Worm (Caenorhabditis elegans): ENCODE data around the gene C49F5.13.
A peak's percentile ranks its signal among the peaks of the same experiment; 100 is the strongest.
"Not testable (repeated sequence)": the region's sequence is repeated elsewhere in the genome, so short reads cannot be mapped to it uniquely, and the experiment has no call there.

Gene C49F5.13

ce11 chrX:11961103-11961502 is at the start of gene C49F5.13:
C49F5.13 (plus strand) TSS chrX:11961403.
- TF ChIP-seq ZK546.5 (tag; optimal IDR thresholded peaks at IDR 0.05); mab-5 (tag; optimal IDR thresholded peaks at IDR 0.05); Y55F3AM.14 (GFP tag; optimal IDR thresholded peaks at IDR 0.05): not testable (repeated sequence)

- TF ChIP-seq Y55F3AM.14 (GFP tag; optimal IDR thresholded peaks at IDR 0.05) (no peak), ztf-4 (tag; optimal IDR thresholded peaks at IDR 0.05) (no peak), nhr-25 (tag; optimal IDR thresholded peaks at IDR 0.05) (no peak), nhr-10 (tag; optimal IDR thresholded peaks at IDR 0.05) (no peak), ama-1 (optimal IDR thresholded peaks at IDR 0.05) (no peak), sem-4 (tag; optimal IDR thresholded peaks at IDR 0.05) (no peak), alr-1 (tag; optimal IDR thresholded peaks at IDR 0.05) (no peak), sma-3 (GFP tag; optimal IDR thresholded peaks at IDR 0.05) (no peak), egl-27 (tag; optimal IDR thresholded peaks at IDR 0.05) (no peak), C34F6.9 (tag; optimal IDR thresholded peaks at IDR 0.05) (no peak), mbf-1 (tag; optimal IDR thresholded peaks at IDR 0.05) (no peak), snpc-4 (tag; optimal IDR thresholded peaks at IDR 0.05) (no peak), unc-62 (GFP tag; optimal IDR thresholded peaks at IDR 0.05) (no peak)
These were observed 47.4 kb upstream of the C49F5.13 start, which contains the start of gene Y62H9A.12 for ce11 chrX:11913824-11914223. Y62H9A.12 (plus strand) TSS chrX:11914124.

DNA sequence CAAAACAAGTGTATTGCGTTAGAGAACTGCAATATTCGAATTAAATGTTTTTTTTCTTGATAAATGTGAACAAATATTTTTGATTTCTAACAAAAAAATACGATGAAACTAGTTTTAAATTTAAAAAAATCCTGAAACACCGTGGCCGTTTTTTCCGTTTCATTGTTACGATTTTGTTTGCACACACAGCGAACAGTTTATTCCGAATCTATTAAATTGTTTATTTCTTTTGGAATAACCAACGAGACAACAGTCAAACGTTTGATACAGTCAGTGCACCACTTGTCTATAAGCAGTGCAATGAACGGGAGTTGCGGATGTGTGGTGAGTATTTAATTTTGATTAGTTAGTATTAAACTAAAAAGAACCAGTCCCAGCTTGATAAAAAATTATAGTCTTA is 44.5 kb upstream of the C49F5.13 start, which contains the start of gene Y62H9A.13:
Y62H9A.13 (plus strand) TSS at position 301 of the 400 bp plus-strand sequence.
- TF ChIP-seq nhr-23 (tag; optimal IDR thresholded peaks at IDR 0.05), result no peak

DNA sequence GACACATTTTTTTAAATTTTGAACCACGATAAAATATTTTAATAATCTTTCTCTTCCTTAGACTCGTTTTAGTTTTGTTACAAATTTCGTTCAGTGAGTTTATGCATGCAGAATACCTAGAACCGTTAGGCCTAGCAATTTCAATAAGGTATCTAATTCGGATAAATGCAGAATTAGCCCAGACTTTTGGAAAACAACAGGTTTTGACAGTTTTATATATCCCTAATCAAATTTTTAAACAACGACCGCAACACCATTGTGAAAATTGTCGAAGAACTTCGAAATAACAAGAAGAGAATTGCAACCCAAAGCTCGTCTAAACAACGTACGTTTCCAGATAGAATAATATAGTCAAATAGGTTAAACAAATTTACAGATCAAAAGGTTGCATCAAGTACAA is 43.2 kb upstream of the C49F5.13 start, which contains the start of gene Y62H9A.16:
Y62H9A.16 (plus strand) TSS at position 301 of the 400 bp plus-strand sequence.
- TF ChIP-seq mdl-1 (tag; optimal IDR thresholded peaks at IDR 0.05) (no peak), mbf-1 (tag; optimal IDR thresholded peaks at IDR 0.05) (no peak), lsy-2 (tag; optimal IDR thresholded peaks at IDR 0.05) (no peak), fos-1 (tag; optimal IDR thresholded peaks at IDR 0.05) (no peak), nhr-77 (tag; optimal IDR thresholded peaks at IDR 0.05) (no peak), mab-5 (tag; optimal IDR thresholded peaks at IDR 0.05) (no peak)

ce11 chrX:11920723-11921283 is 40.4 kb upstream of the C49F5.13 start, which contains the start of gene Y62H9A.14:
Y62H9A.14 (plus strand) TSS chrX:11921233.
- no peak for TF ChIP-seq nhr-21 (tag; optimal IDR thresholded peaks at IDR 0.05)
- no peak for TF ChIP-seq blmp-1 (tag; optimal IDR thresholded peaks at IDR 0.05; ENCODE audit: insufficient read depth)
- no peak for TF ChIP-seq mdl-1 (tag; optimal IDR thresholded peaks at IDR 0.05)
- TF ChIP-seq nhr-237 (tag; optimal IDR thresholded peaks at IDR 0.05), result no peak
- no peak for TF ChIP-seq lin-11 (tag; optimal IDR thresholded peaks at IDR 0.05)
- no peak for TF ChIP-seq ama-1 (optimal IDR thresholded peaks at IDR 0.05)
- TF ChIP-seq crh-2 (tag; optimal IDR thresholded peaks at IDR 0.05), result no peak
- no peak for TF ChIP-seq nhr-12 (tag; optimal IDR thresholded peaks at IDR 0.05)
- no peak for TF ChIP-seq unc-55 (GFP tag; optimal IDR thresholded peaks at IDR 0.05)
- no peak for TF ChIP-seq ztf-11 (tag; optimal IDR thresholded peaks at IDR 0.05)
- no peak for TF ChIP-seq alr-1 (tag; optimal IDR thresholded peaks at IDR 0.05)
- TF ChIP-seq unc-39 (tag; optimal IDR thresholded peaks at IDR 0.05), result no peak
- TF ChIP-seq ZK546.5 (tag; optimal IDR thresholded peaks at IDR 0.05), result no peak
- TF ChIP-seq sma-3 (GFP tag; optimal IDR thresholded peaks at IDR 0.05), result no peak
- no peak for TF ChIP-seq nhr-6 (tag; optimal IDR thresholded peaks at IDR 0.05)
- no peak for TF ChIP-seq dmd-4 (tag; optimal IDR thresholded peaks at IDR 0.05)
- TF ChIP-seq lsy-2 (tag; optimal IDR thresholded peaks at IDR 0.05), result no peak

DNA sequence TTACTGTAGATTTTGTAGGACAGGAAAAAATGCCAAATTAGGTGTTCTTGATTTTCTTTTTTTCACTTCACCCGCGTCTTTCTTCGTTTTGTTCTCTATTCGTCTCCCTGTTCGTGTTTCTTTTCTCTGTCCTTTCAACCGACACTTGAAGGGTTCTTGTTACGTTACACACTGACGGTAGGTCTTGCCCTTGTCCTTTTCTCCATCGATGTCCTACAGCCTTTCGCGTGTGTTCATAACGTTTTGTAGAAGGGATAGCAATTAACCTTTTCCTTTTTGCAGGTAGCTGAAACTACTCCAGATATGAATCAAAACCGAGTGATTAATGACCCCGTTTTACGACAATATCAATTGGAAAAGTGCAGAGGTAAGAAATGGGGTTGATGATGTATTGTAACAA is 37.0 kb upstream of the C49F5.13 start, which contains the start of gene F55G7.1:
F55G7.1 (plus strand) TSS at position 276 of the 400 bp plus-strand sequence.
- TF ChIP-seq mab-5 (tag; optimal IDR thresholded peaks at IDR 0.05), result peak; percentile 17
- TF ChIP-seq C34F6.9 (tag; optimal IDR thresholded peaks at IDR 0.05), result peak; percentile 42
- peak; percentile 27 for TF ChIP-seq nhr-77 (tag; optimal IDR thresholded peaks at IDR 0.05)
- peak; percentile 4 for TF ChIP-seq lin-13 (GFP tag; optimal IDR thresholded peaks at IDR 0.05)
- TF ChIP-seq sma-9 (GFP tag; optimal IDR thresholded peaks at IDR 0.05), result peak; percentile 63
- no peak for TF ChIP-seq sma-9 (tag; optimal IDR thresholded peaks at IDR 0.05)
- TF ChIP-seq lsy-2 (tag; optimal IDR thresholded peaks at IDR 0.05), result peak in 1 of 2 experiments; percentile 31
- no peak for TF ChIP-seq unc-39 (tag; optimal IDR thresholded peaks at IDR 0.05)
- peak; percentile 35 for TF ChIP-seq F13H6.1 (tag; optimal IDR thresholded peaks at IDR 0.05)
- TF ChIP-seq snpc-4 (tag; optimal IDR thresholded peaks at IDR 0.05), result peak; percentile 52
- peak; percentile 2 for TF ChIP-seq Y55F3AM.14 (GFP tag; optimal IDR thresholded peaks at IDR 0.05)
- peak; percentile 70 for TF ChIP-seq crh-2 (tag; optimal IDR thresholded peaks at IDR 0.05)
- peak; percentile 87 for TF ChIP-seq nhr-129 (tag; optimal IDR thresholded peaks at IDR 0.05)
- peak; percentile 35 for TF ChIP-seq nhr-6 (tag; optimal IDR thresholded peaks at IDR 0.05)
- peak; percentile 76 for TF ChIP-seq nhr-21 (tag; optimal IDR thresholded peaks at IDR 0.05)
- no peak for TF ChIP-seq nhr-12 (tag; optimal IDR thresholded peaks at IDR 0.05)
- peak; percentile 68 for TF ChIP-seq sma-3 (GFP tag; optimal IDR thresholded peaks at IDR 0.05)
- no peak for TF ChIP-seq skn-1 (tag; optimal IDR thresholded peaks at IDR 0.05)
- TF ChIP-seq fos-1 (tag; optimal IDR thresholded peaks at IDR 0.05), result peak; percentile 52
- TF ChIP-seq nhr-237 (tag; optimal IDR thresholded peaks at IDR 0.05), result peak; percentile 39
- peak; percentile 65 for TF ChIP-seq gmeb-1 (tag; optimal IDR thresholded peaks at IDR 0.05)
- TF ChIP-seq nhr-10 (tag; optimal IDR thresholded peaks at IDR 0.05), result no peak
